Fruit fly (Drosophila melanogaster) whole organism: ENCODE data around the gene ctrip.

Experiments used
- CG8478 ChIP-seq: fragments of >200 bp; optimal IDR thresholded peaks from 2 replicates; lab custom pipeline; 2018; ENCODE audit warnings: inconsistent platforms
- Dll ChIP-seq: fragments of >200 bp; optimal IDR thresholded peaks from 2 replicates; lab custom pipeline; 2017

- TF ChIP-seq Dll (lab: Kevin White, UChicago) (no peak), CG8478 (lab: Kevin White, UChicago) (no peak)
Measured at dm6 chr3R:4854216-4854615, 42.3 kb upstream of the ctrip start.
